Worm (Caenorhabditis elegans): Measurements from ENCODE around the gene fipr-7.

The fipr-7 gene

DNA sequence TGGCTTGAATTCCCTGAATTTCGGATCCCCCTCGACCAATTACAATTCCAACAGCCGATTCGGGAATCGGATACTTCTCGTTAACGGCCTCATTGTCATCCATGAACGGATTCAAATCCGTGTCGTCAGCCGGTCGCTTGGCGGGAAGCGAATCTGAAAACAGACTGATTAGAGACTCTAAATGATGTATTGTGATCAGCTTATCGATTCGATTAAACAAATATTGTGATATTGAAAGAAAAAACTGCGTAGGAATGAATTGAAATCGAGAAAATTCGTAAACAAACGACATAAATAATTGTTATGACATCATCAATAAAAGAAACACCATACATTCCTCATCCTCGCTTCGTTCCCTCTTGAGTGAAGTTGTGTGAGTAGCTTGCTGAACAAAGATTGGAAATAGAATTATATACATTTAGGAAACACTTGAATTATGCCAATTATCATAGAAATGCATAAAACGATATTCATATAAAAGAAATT is 8.4 kb downstream of the fipr-7 start (continued):
- TF ChIP-seq nhr-90 (tag; optimal IDR thresholded peaks at IDR 0.05) (no peak), lin-35 (GFP tag; optimal IDR thresholded peaks at IDR 0.05) (no peak), ekl-4 (GFP tag; IDR thresholded peaks at IDR 0.05) (peak; percentile 89), B0336.3 (GFP tag; IDR thresholded peaks at IDR 0.05) (peak; percentile 82), hrde-1 (tag; optimal IDR thresholded peaks at IDR 0.05; ENCODE audit: borderline replicate concordance) (peak; percentile 77), xnd-1 (tag; optimal IDR thresholded peaks at IDR 0.05) (peak; percentile 28), nhr-179 (tag; optimal IDR thresholded peaks at IDR 0.05) (no peak), pha-4 (tag; optimal IDR thresholded peaks at IDR 0.05) (no peak), aptf-3 (GFP tag; IDR thresholded peaks at IDR 0.05) (no peak), sea-2 (GFP tag; IDR thresholded peaks at IDR 0.05) (no peak), akir-1 (GFP tag; optimal IDR thresholded peaks at IDR 0.05) (no peak), madf-3 (GFP tag; IDR thresholded peaks at IDR 0.05) (peak; percentile 88), snpc-4 (GFP tag; optimal IDR thresholded peaks at IDR 0.05) (no peak), snpc-4 (tag; optimal IDR thresholded peaks at IDR 0.05) (peak in 1 of 4 experiments; percentile 2), ama-1 (optimal IDR thresholded peaks at IDR 0.05) (no peak), ama-1 (GFP tag; optimal IDR thresholded peaks at IDR 0.05) (no peak), sdz-38 (tag; optimal IDR thresholded peaks at IDR 0.05) (no peak), nhr-80 (tag; optimal IDR thresholded peaks at IDR 0.05) (no peak), ceh-100 (GFP tag; IDR thresholded peaks at IDR 0.05) (no peak), C06A6.2 (GFP tag; conservative IDR thresholded peaks at IDR 0.05) (no peak), fkh-3 (tag; optimal IDR thresholded peaks at IDR 0.05) (peak; percentile 54), F57C9.4 (tag; optimal IDR thresholded peaks at IDR 0.05) (no peak), C17E4.6 (GFP tag; IDR thresholded peaks at IDR 0.05) (peak; percentile 49; the same call in 1 of the 2 replicates), attf-3 (GFP tag; conservative IDR thresholded peaks at IDR 0.05) (no peak), cebp-1 (GFP tag; IDR thresholded peaks at IDR 0.05) (0 out of 2 replicates have a peak, but pooled peaks have one; percentile 12), cebp-1 (tag; optimal IDR thresholded peaks at IDR 0.05) (peak; percentile 57), Y53F4B.3 (GFP tag; IDR thresholded peaks at IDR 0.05) (no peak), ceh-40 (GFP tag; IDR thresholded peaks at IDR 0.05) (no peak), tlf-1 (GFP tag; optimal IDR thresholded peaks at IDR 0.05) (peak; percentile 1), mel-28 (tag; optimal IDR thresholded peaks at IDR 0.05; ENCODE audit: borderline replicate concordance) (peak; percentile 74), lsl-1 (GFP tag; optimal IDR thresholded peaks at IDR 0.05) (no peak), snpc-1.3 (tag; optimal IDR thresholded peaks at IDR 0.05; ENCODE audit: insufficient read depth) (no peak), lag-1 (GFP tag; IDR thresholded peaks at IDR 0.05) (no peak), F55B11.4 (tag; optimal IDR thresholded peaks at IDR 0.05; ENCODE audit: borderline replicate concordance, insufficient read depth) (no peak), snpc-3.4 (tag; optimal IDR thresholded peaks at IDR 0.05) (no peak), nfya-1 (tag; optimal IDR thresholded peaks at IDR 0.05; ENCODE audit: borderline replicate concordance, insufficient read depth) (no peak), K11D2.4 (GFP tag; IDR thresholded peaks at IDR 0.05) (no peak), efl-1 (GFP tag; optimal IDR thresholded peaks at IDR 0.05) (no peak), egl-18 (GFP tag; IDR thresholded peaks at IDR 0.05) (no peak), F52B5.7 (tag; optimal IDR thresholded peaks at IDR 0.05) (peak; percentile 91), zfh-2 (GFP tag; conservative IDR thresholded peaks at IDR 0.05) (no peak), Y79H2A.3 (GFP tag; conservative IDR thresholded peaks at IDR 0.05) (peak; percentile 95), B0019.2 (GFP tag; conservative IDR thresholded peaks at IDR 0.05) (no peak), die-1 (tag; optimal IDR thresholded peaks at IDR 0.05) (peak; percentile 27), lin-26 (GFP tag; IDR thresholded peaks at IDR 0.05) (peak; percentile 64), lin-40 (tag; optimal IDR thresholded peaks at IDR 0.05) (no peak), Y53G8AR.9 (GFP tag; conservative IDR thresholded peaks at IDR 0.05) (peak; percentile 75; the same call in 1 of the 2 replicates), ztf-25 (GFP tag; IDR thresholded peaks at IDR 0.05) (peak; percentile 85), tbx-9 (tag; optimal IDR thresholded peaks at IDR 0.05; ENCODE audit: borderline replicate concordance) (no peak)

Measured in whole organism, young adult.